Worm (Caenorhabditis elegans) whole organism, early embryonic: ENCODE results near the gene C07H6.9.

ENCODE experiments used
- F13C5.2 ChIP-seq: sonication (generic microtip); optimal IDR thresholded peaks from 2 replicates; lab custom pipeline; 2017; ENCODE audit warnings: mild to moderate bottlenecking, missing genetic modification characterization, inconsistent platforms, missing compliant biosample characterization
- aly-1 ChIP-seq: sonication (generic microtip); optimal IDR thresholded peaks from 2 replicates; lab custom pipeline; 2016; ENCODE audit warnings: missing genetic modification characterization, missing compliant biosample characterization
- ama-1 ChIP-seq: fragments of 150-350 bp; optimal IDR thresholded peaks from 2 replicates; lab custom pipeline; 2014
- ceh-36 ChIP-seq: sonication (generic microtip); optimal IDR thresholded peaks from 2 replicates; lab custom pipeline; 2016; ENCODE audit warnings: missing genetic modification characterization, inconsistent platforms, missing compliant biosample characterization
- ets-7 ChIP-seq: sonication (generic microtip); optimal IDR thresholded peaks from 2 replicates; lab custom pipeline; 2016; ENCODE audit warnings: missing genotype, missing genetic modification characterization, missing compliant biosample characterization
- flt-1 ChIP-seq: fragments of 200-800 bp; sonication (Bioruptor generic); IDR thresholded peaks from 2 replicates; pipeline ENCODE4 v1.3.6; 2022; ENCODE audit warnings: missing genetic modification characterization, missing compliant biosample characterization
- hmg-4 ChIP-seq: fragments of 200-800 bp; sonication (Bioruptor generic); optimal IDR thresholded peaks from 2 replicates; lab custom pipeline; 2018; ENCODE audit warnings: mild to moderate bottlenecking, missing genetic modification characterization, missing compliant biosample characterization
- hnd-1 ChIP-seq: sonication (generic microtip); optimal IDR thresholded peaks from 2 replicates; lab custom pipeline; 2016; ENCODE audit warnings: missing genetic modification characterization, missing compliant biosample characterization
- pes-1 ChIP-seq: fragments of 200-800 bp; sonication (Bioruptor generic); IDR thresholded peaks from 2 replicates; pipeline ENCODE4 v1.3.6; 2022; ENCODE audit warnings: missing genetic modification reagents, missing genetic modification characterization, missing compliant biosample characterization
- scrt-1 ChIP-seq: fragments of 200-800 bp; sonication (Bioruptor generic); IDR thresholded peaks from 2 replicates; pipeline ENCODE4 v1.3.6; 2022; ENCODE audit warnings: missing genetic modification characterization, missing compliant biosample characterization
- tra-4 ChIP-seq: sonication (generic microtip); optimal IDR thresholded peaks from 2 replicates; lab custom pipeline; 2017; ENCODE audit warnings: missing genetic modification characterization, missing compliant biosample characterization

ce11 chrIII:7491931-7492330 lies 7.3 kb downstream of the C07H6.9 start:
- TF ChIP-seq hmg-4 (GFP tag; lab: Kevin White, UChicago) (no peak), ama-1 (lab: Kevin White, UChicago) (no peak), scrt-1 (GFP tag; lab: Robert Waterston, UW) (no peak), pes-1 (no peak), F13C5.2 (tag; lab: Kevin White, UChicago) (no peak), flt-1 (GFP tag; lab: Robert Waterston, UW) (no peak), ets-7 (tag; lab: Kevin White, UChicago) (no peak), hnd-1 (tag; lab: Kevin White, UChicago) (no peak), tra-4 (tag; lab: Kevin White, UChicago) (no peak), ceh-36 (tag; lab: Kevin White, UChicago) (no peak), aly-1 (tag; lab: Kevin White, UChicago) (no peak)
